Worm (Caenorhabditis elegans): ENCODE data around the gene srt-34.

The srt-34 gene

DNA sequence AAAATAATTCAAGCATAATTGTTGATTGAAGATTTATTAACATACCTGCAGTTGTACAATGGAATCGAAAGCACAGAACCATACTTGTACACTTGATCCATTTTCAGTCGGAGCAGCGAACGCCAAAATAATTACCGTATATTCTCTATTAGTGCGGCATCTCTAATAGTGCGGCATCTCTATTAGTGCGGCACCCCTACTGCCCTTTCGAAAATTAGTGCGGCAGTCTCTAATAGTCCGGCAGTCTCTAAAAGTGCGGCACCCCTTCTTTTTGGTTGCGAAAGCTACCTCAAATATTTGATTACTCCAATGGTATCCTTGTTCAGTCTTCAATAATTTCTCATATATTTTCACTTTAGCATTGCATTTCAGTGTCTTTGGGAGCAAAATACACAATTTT, at the start of gene srt-34:
srt-34 (minus strand) TSS at position 101 of the 400 bp plus-strand sequence.
- no peak for TF ChIP-seq W03F9.2 (tag; optimal IDR thresholded peaks at IDR 0.05)
- no peak for TF ChIP-seq him-1 (tag; optimal IDR thresholded peaks at IDR 0.05)
- TF ChIP-seq dao-5 (tag; optimal IDR thresholded peaks at IDR 0.05) = no peak

DNA sequence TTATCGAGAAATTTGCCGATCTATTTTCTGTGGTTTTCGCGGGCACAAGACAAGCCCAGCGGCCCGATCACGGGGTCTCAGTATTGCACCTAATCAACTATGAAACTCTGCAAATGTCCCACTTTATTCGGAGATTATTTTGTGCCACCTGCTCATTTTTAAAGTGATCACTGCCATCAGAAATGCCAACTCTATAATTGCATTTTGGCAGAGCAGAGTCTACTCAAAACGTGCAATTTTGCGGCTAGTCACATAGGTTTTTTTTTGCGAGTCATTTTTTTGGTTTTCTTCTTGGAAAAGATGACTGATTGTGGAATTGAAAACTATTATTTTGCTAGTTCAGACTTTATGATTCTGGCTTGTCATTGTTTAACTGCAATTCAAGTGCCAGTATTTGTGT, 46.9 kb upstream of the srt-34 start, which contains the start of gene srh-240:
srh-240 (plus strand) TSS at position 301 of the 400 bp plus-strand sequence.
- no peak for TF ChIP-seq him-1 (tag; optimal IDR thresholded peaks at IDR 0.05)
- TF ChIP-seq dao-5 (tag; optimal IDR thresholded peaks at IDR 0.05) = no peak
- TF ChIP-seq W03F9.2 (tag; optimal IDR thresholded peaks at IDR 0.05) = no peak

DNA sequence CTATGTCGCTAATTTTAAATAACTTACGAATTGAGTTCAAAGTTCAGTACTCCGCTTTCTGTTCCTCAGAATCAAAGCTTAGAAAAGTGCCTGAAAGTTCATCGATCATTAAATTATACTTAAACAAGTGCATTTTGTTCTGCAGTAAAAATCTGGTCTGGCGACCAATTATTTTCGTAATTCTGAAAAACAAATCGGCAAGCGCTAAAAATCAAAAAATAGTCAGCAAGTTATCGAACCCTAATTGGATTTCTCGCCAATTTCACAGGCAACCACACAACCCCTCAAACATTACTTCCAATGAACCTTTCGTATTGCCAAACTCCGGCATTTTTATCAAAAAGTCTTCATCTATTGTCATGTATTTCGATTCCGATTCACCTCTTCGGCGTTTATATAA, 45.0 kb upstream of the srt-34 start, which contains the start of gene srh-272:
srh-272 (plus strand) TSS at position 301 of the 400 bp plus-strand sequence.
- TF ChIP-seq him-1 (tag; optimal IDR thresholded peaks at IDR 0.05) = no peak
- no peak for TF ChIP-seq dao-5 (tag; optimal IDR thresholded peaks at IDR 0.05)

DNA sequence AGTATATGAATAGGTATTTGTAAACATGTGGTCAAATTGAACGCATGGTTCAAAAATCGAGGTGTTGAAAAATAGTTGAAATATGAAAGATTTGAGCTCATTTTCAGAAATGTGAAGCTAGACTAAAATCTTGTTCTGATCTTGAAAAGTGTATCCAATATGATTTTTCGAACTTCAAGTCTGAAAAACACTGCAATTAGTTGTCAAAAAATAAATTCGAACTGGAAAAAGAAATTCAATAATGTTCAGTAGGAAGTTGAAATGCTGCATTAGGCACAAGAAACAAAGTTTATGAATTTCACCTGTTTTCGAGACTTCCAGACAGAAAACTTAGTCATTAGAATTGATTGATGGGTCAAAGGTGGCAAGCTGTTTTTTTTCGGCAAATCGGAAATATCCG, 43.5 kb upstream of the srt-34 start, which contains the start of gene srh-270:
srh-270 (minus strand) TSS at position 101 of the 400 bp plus-strand sequence.
- TF ChIP-seq W03F9.2 (tag; optimal IDR thresholded peaks at IDR 0.05) = no peak
- TF ChIP-seq him-1 (tag; optimal IDR thresholded peaks at IDR 0.05) = no peak
- no peak for TF ChIP-seq dao-5 (tag; optimal IDR thresholded peaks at IDR 0.05)

DNA sequence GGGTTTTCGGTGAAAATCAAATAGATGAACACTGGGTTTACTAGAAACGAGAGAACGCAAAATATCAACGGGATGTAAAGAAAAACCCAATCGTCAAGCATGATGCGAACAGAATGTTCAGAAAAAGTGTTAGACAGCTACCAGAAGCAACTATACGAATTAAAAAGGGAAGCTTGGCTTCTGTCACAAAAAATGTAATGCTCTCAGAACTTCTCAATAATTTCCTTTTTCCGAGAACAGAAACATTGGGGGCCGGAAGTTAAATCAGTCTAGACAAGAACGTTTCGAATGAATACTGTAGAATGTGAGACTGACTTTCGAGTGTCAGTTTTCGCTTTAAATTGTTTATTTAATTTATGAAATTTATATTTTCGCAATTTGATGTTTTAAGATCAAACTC, 41.7 kb upstream of the srt-34 start, which contains the start of gene srj-54:
srj-54 (minus strand) TSS at position 101 of the 400 bp plus-strand sequence.
- TF ChIP-seq him-1 (tag; optimal IDR thresholded peaks at IDR 0.05) = no peak
- no peak for TF ChIP-seq dao-5 (tag; optimal IDR thresholded peaks at IDR 0.05)
- TF ChIP-seq W03F9.2 (tag; optimal IDR thresholded peaks at IDR 0.05) = no peak

DNA sequence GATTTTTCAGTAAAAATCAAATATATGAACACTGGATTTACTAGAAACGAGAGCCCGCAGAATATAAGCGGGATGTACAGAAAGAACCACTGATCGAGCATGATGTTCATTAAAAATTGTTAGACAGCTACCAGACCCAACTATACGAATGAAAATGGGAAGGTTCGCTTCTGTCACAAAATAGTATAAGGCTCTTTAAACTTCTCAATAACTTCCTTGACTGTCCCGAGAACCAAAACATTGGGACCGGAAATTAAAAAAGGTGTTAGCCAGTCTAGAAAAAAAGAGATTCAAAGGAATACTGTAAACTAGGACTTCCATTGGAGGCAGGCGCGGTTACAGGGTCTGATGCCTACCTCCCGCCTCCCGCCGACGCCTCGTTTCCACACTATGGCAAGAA, 39.8 kb upstream of the srt-34 start, which contains the start of gene srj-55:
srj-55 (minus strand) TSS at position 101 of the 400 bp plus-strand sequence.
- TF ChIP-seq him-1 (tag; optimal IDR thresholded peaks at IDR 0.05) (no peak), W03F9.2 (tag; optimal IDR thresholded peaks at IDR 0.05) (no peak), dao-5 (tag; optimal IDR thresholded peaks at IDR 0.05) (no peak)

DNA sequence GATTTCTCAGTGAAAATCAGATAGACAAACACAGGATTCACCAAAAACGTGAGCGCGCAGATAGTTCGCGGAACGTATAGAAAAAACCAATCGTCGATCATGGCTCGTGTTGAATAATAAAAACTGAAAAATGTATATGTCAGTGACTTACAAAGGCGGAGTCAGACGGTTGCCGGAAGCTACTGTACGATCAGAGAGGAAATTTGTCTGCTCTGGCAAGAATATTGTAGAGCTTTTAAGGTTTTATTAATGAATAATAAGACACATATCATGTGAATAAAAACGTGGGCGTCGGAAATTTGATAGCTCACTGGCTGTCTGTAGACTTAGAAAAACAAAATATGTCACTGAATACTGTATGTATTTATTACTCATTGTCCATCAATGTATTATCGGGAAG, 37.5 kb upstream of the srt-34 start, which contains the start of gene srj-57:
srj-57 (minus strand) TSS at position 101 of the 400 bp plus-strand sequence.
- TF ChIP-seq W03F9.2 (tag; optimal IDR thresholded peaks at IDR 0.05) = no peak
- no peak for TF ChIP-seq him-1 (tag; optimal IDR thresholded peaks at IDR 0.05)
- no peak for TF ChIP-seq dao-5 (tag; optimal IDR thresholded peaks at IDR 0.05)

DNA sequence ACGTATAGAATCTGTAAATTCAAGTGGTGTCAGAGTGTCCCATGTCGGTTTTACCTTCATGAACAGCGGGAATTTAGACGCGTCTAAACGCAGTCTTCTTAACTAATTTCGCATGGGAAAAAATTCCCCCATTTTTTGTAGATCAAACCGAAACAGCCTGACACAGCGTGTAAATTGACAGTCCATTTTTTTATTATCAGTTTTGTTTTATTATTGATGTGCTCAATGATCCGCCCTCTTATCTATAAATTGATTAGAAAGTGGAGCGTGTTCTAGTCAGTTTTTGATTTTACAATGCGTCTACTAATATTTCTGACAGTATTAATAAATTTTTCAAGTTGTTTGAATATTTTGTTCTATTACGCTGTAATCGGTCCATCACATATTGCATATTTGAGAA, 31.1 kb upstream of the srt-34 start, which contains the start of gene ugt-53:
ugt-53 (plus strand) TSS at position 273 of the 400 bp plus-strand sequence.
- TF ChIP-seq him-1 (tag; optimal IDR thresholded peaks at IDR 0.05) (no peak), dao-5 (tag; optimal IDR thresholded peaks at IDR 0.05) (no peak), W03F9.2 (tag; optimal IDR thresholded peaks at IDR 0.05) (no peak)

DNA sequence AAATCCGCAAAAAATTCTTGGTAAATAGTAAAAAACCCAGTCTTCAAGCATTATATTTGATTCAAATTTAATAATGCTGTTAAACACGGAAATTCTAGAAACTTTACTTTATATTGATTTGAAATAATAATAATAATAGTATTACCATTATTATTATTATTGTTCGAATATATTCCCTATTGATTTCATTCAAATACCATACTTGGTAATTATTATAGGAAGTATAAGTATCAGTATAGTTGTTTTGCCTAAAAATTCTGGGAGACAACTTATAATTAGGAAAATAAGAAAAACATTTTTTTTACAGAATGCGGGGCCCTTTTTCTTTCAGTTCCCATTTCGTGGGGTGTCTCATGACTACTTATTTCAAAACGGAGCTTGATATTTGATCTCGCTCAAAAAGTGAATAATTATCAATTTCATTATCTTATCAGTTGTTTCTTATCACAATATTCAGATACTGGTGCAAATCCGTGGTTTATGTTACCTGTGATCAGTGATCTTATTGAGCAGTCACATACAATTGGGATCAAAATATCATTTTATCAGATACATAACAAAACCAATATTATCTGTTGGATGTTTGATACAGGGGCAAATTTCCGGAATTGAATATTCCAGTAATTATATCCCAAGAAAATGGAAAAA, 30.4 kb upstream of the srt-34 start, which contains the start of gene srj-49:
srj-49 (minus strand) TSS at position 51 of the 648 bp plus-strand sequence.
- TF ChIP-seq dao-5 (tag; optimal IDR thresholded peaks at IDR 0.05) (no peak), W03F9.2 (tag; optimal IDR thresholded peaks at IDR 0.05) (no peak), him-1 (tag; optimal IDR thresholded peaks at IDR 0.05) (no peak)

DNA sequence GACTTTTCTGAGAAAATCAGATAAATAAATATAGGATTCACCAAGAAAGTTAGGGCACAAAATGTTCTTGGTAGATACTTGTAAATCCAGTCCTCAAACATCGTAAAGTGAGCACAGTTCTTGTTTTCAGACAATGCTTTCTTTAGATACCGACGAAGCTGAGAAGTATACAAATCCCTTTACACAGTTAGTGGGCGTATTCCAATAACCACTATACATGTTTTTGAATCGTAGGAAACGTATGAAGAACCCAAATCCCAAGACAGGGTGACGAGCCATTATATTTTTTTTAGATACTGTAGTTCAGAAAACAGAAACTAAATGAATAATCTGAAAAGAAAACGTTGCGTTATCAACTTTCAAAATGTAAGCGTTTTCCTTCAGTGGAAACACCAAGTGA, 27.8 kb upstream of the srt-34 start, which contains the start of gene srj-44:
srj-44 (minus strand) TSS at position 101 of the 400 bp plus-strand sequence.
- no peak for TF ChIP-seq dao-5 (tag; optimal IDR thresholded peaks at IDR 0.05)
- TF ChIP-seq W03F9.2 (tag; optimal IDR thresholded peaks at IDR 0.05) = no peak
- no peak for TF ChIP-seq him-1 (tag; optimal IDR thresholded peaks at IDR 0.05)

DNA sequence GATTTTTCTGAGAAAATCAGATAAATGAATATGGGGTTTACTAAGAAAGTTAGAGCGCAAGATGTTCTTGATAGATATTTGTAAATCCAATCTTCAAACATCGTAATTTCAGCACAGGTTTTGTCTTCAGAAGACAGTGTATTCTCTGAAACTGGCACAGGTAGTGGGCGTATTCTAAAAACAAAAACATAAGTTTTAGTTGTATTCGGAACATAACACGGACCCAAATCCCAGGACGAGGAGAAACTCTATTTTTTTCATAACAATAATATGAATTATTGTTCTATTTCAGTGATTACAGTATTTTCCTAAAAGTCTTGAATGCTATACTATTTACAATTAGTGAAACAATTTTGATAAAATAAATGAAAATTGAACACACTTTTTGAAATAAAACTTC, 18.5 kb upstream of the srt-34 start, which contains the start of gene srj-45:
srj-45 (minus strand) TSS at position 101 of the 400 bp plus-strand sequence.
- no peak for TF ChIP-seq dao-5 (tag; optimal IDR thresholded peaks at IDR 0.05)

DNA sequence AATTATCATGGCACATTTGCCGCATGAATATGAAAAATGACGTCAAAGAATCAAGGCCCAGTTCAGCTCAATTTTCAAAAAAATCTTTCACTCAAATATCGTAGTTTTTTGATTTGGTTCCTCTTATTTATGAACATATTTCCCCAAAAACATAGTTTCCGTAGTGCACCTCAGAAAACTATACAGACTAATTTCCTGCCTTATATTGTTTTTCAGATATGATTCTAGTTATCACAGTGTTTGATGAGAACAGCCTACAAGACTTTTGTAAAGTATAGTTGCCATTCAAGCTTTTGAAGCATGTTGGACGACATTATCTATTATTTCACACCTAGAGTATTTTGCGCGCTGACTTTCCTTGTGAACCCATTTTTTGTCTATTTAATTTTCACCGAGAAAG, 14.6 kb upstream of the srt-34 start, which contains the start of gene srj-50:
srj-50 (plus strand) TSS at position 301 of the 400 bp plus-strand sequence.
- TF ChIP-seq him-1 (tag; optimal IDR thresholded peaks at IDR 0.05) (no peak), dao-5 (tag; optimal IDR thresholded peaks at IDR 0.05) (no peak), W03F9.2 (tag; optimal IDR thresholded peaks at IDR 0.05) (no peak)

DNA sequence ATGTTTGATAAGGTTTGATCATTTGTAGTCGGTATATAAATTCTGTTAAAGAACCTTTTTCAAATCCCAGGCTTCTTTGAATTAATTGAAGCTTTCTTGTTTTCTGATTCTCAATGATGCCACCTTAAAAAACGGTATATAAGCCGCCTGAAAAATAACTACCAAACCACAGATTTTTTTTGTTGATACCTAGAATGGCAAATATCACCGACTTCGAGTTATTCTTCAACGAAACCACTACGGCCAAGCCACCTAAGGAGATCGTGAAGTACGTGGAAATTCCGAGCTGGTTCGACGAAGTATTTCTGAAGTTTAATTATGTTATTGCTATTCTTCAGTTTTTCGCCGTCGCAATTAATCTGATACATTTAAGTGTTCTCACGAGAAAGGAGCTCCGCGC, 12.8 kb upstream of the srt-34 start, which contains the start of gene srw-2:
srw-2 (plus strand) TSS at position 62 of the 400 bp plus-strand sequence.
- no peak for TF ChIP-seq dao-5 (tag; optimal IDR thresholded peaks at IDR 0.05)
- no peak for TF ChIP-seq him-1 (tag; optimal IDR thresholded peaks at IDR 0.05)
- TF ChIP-seq W03F9.2 (tag; optimal IDR thresholded peaks at IDR 0.05) = no peak

DNA sequence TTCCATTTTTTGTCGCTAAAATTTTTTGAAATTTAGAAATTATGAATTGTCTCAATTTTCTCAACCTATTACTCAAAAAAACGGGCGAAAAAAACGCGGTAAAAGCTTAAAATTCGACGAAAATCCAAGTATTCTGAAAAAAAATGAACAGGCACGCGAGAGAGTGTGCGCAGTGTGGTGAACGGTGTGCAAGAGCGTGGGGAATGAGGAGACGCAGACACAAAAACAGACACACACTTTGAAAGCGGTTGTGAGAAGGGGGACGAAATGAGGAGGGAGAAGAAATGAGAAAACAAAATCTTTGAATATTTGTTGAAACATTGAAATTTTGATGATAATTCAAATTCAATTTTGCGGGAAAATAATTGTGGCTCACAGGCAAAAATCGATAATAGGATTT, 8.8 kb upstream of the srt-34 start, which contains the start of gene T03D3.5:
T03D3.5 (minus strand) TSS at position 21 of the 400 bp plus-strand sequence.
- TF ChIP-seq dao-5 (tag; optimal IDR thresholded peaks at IDR 0.05) (no peak), him-1 (tag; optimal IDR thresholded peaks at IDR 0.05) (no peak), W03F9.2 (tag; optimal IDR thresholded peaks at IDR 0.05) (no peak)

Data from whole organism, L4/young adult.